Fruit fly (Drosophila melanogaster) whole organism, embryonic: Measurements from ENCODE around the gene CG42727.

Experiments used
- Antp ChIP-seq: fragments of 200-800 bp; sonication (Bioruptor generic); optimal IDR thresholded peaks from 3 replicates; lab custom pipeline; 2016; ENCODE audit warnings: missing biosample characterization, missing genetic modification characterization
- Awh ChIP-seq: fragments of 200-800 bp; sonication (Bioruptor generic); IDR thresholded peaks from 2 replicates; pipeline ENCODE4, ENCODE4 v1.3.6; 2022; ENCODE audit warnings: missing biosample characterization, missing genetic modification characterization
- CG10431 ChIP-seq: fragments of 200-800 bp; sonication (Bioruptor generic); optimal IDR thresholded peaks from 3 replicates; lab custom pipeline; 2018; ENCODE audit warnings: missing biosample characterization, mild to moderate bottlenecking, missing genetic modification characterization
- CG10565 ChIP-seq: fragments of 200-800 bp; sonication (Bioruptor generic); optimal IDR thresholded peaks from 3 replicates; lab custom pipeline; 2016; ENCODE audit warnings: missing biosample characterization, mild to moderate bottlenecking, missing genetic modification characterization
- CG11560 ChIP-seq: fragments of 200-800 bp; sonication (Bioruptor generic); IDR thresholded peaks from 3 replicates; pipeline ENCODE4 v1.3.6; 2022; ENCODE audit warnings: missing biosample characterization, missing genetic modification characterization
- CG12236 ChIP-seq: fragments of 200-800 bp; sonication (Bioruptor generic); optimal IDR thresholded peaks from 2 replicates; lab custom pipeline; 2016; ENCODE audit warnings: missing biosample characterization, missing genetic modification characterization
- CG17328 ChIP-seq: fragments of 200-800 bp; sonication (Bioruptor generic); IDR thresholded peaks from 2 replicates; pipeline ENCODE4 v1.3.6; 2022; ENCODE audit warnings: missing biosample characterization, missing genetic modification characterization
- CG2199 ChIP-seq: fragments of 200-800 bp; sonication (Bioruptor generic); IDR thresholded peaks from 3 replicates; pipeline ENCODE4 v1.3.6; 2022; ENCODE audit warnings: missing biosample characterization, missing genetic modification characterization
- CG2712 ChIP-seq: fragments of 200-800 bp; optimal IDR thresholded peaks from 3 replicates; lab custom pipeline; 2019; ENCODE audit warnings: missing biosample characterization, mild to moderate bottlenecking, missing genetic modification characterization, moderate library complexity
- CG2889 ChIP-seq: fragments of 200-800 bp; sonication (Bioruptor generic); IDR thresholded peaks from 3 replicates; pipeline ENCODE4 v1.3.6; 2022; ENCODE audit warnings: missing biosample characterization, missing genetic modification characterization
- CG31441 ChIP-seq: fragments of 200-800 bp; sonication (Bioruptor generic); IDR thresholded peaks from 2 replicates; pipeline ENCODE4 v1.3.6; 2022; ENCODE audit warnings: missing biosample characterization, missing genetic modification characterization
- CG32532 ChIP-seq: fragments of 200-800 bp; sonication (Bioruptor generic); IDR thresholded peaks from 2 replicates; pipeline ENCODE4 v1.3.6; 2022; ENCODE audit warnings: missing biosample characterization, missing genetic modification characterization
- CG34224 ChIP-seq: fragments of 200-800 bp; sonication (Bioruptor generic); IDR thresholded peaks from 3 replicates; pipeline ENCODE4 v1.3.6; 2022; ENCODE audit warnings: missing biosample characterization, missing genetic modification characterization; ENCODE audit not compliant: partially characterized antibody
- CG4328 ChIP-seq: fragments of 200-800 bp; sonication (Bioruptor generic); optimal IDR thresholded peaks from 3 replicates; lab custom pipeline; 2017; ENCODE audit warnings: missing biosample characterization, missing genetic modification reagents, missing genetic modification characterization
- CG7357 ChIP-seq: fragments of 200-800 bp; sonication (Bioruptor generic); IDR thresholded peaks from 3 replicates; pipeline ENCODE4 v1.3.6; 2022; ENCODE audit warnings: missing biosample characterization, missing genetic modification characterization
- CG7745 ChIP-seq: fragments of 200-800 bp; sonication (Bioruptor generic); optimal IDR thresholded peaks from 2 replicates; lab custom pipeline; 2018; ENCODE audit warnings: missing biosample characterization, mild to moderate bottlenecking, missing genetic modification characterization, moderate library complexity
- CG9215 ChIP-seq: fragments of 200-800 bp; sonication (Bioruptor generic); IDR thresholded peaks from 2 replicates; pipeline ENCODE4 v1.3.6; 2022; ENCODE audit warnings: missing biosample characterization, missing genetic modification characterization
- CG9437 ChIP-seq: fragments of 200-800 bp; sonication (Bioruptor generic); optimal IDR thresholded peaks from 2 replicates; lab custom pipeline; 2018; ENCODE audit warnings: missing biosample characterization, mild to moderate bottlenecking, missing genetic modification characterization
- Doc2 ChIP-seq: fragments of 200-800 bp; sonication (Bioruptor generic); IDR thresholded peaks from 2 replicates; pipeline ENCODE4 v1.3.6; 2022; ENCODE audit warnings: missing biosample characterization, missing genetic modification characterization
- Drgx ChIP-seq: fragments of 200-800 bp; sonication (Bioruptor generic); IDR thresholded peaks from 2 replicates; pipeline ENCODE4 v1.3.6; 2022; ENCODE audit warnings: missing biosample characterization, missing genetic modification characterization
- Ets97D ChIP-seq: fragments of 200-800 bp; sonication (Bioruptor generic); optimal IDR thresholded peaks from 3 replicates; lab custom pipeline; 2016; ENCODE audit warnings: missing biosample characterization, missing genetic modification characterization
- NC2α ChIP-seq: fragments of 200-800 bp; sonication (Bioruptor generic); optimal IDR thresholded peaks from 2 replicates; lab custom pipeline; 2016; ENCODE audit warnings: missing biosample characterization, missing genetic modification characterization
- NK7.1 ChIP-seq: fragments of 200-800 bp; sonication (Bioruptor generic); optimal IDR thresholded peaks from 3 replicates; lab custom pipeline; 2016; ENCODE audit warnings: missing biosample characterization, missing genetic modification characterization
- NfI ChIP-seq: fragments of 200-800 bp; sonication (Bioruptor generic); optimal IDR thresholded peaks from 3 replicates; lab custom pipeline; 2018; ENCODE audit warnings: missing biosample characterization, mild to moderate bottlenecking, missing genetic modification characterization, moderate library complexity
- Six4 ChIP-seq: fragments of 200-800 bp; sonication (Bioruptor generic); optimal IDR thresholded peaks from 2 replicates; lab custom pipeline; 2016; ENCODE audit warnings: missing biosample characterization, missing genetic modification characterization
- Sox102F ChIP-seq: fragments of 200-800 bp; sonication (Bioruptor generic); optimal IDR thresholded peaks from 2 replicates; lab custom pipeline; 2018; ENCODE audit warnings: missing biosample characterization, mild to moderate bottlenecking, missing genetic modification characterization, moderate library complexity
- Sry-δ ChIP-seq: fragments of 200-800 bp; sonication (Bioruptor generic); optimal IDR thresholded peaks from 2 replicates; lab custom pipeline; 2016; ENCODE audit warnings: missing biosample characterization, missing genetic modification characterization
- Taf1 ChIP-seq: fragments of 200-800 bp; sonication (Bioruptor generic); IDR thresholded peaks from 2 replicates; pipeline ENCODE4 v1.3.6; 2022; ENCODE audit warnings: missing biosample characterization, missing genetic modification characterization
- bbx ChIP-seq: fragments of 200-800 bp; sonication (Bioruptor generic); IDR thresholded peaks from 2 replicates; pipeline ENCODE4 v1.3.6; 2022; ENCODE audit warnings: missing biosample characterization, missing genetic modification characterization; ENCODE audit not compliant: partially characterized antibody
- bigmax ChIP-seq: fragments of 200-800 bp; sonication (Bioruptor generic); optimal IDR thresholded peaks from 2 replicates; lab custom pipeline; 2018; ENCODE audit warnings: missing biosample characterization, mild to moderate bottlenecking, missing genetic modification characterization
- cad ChIP-seq: fragments of >200 bp; optimal IDR thresholded peaks from 2 replicates; lab custom pipeline; 2017; ENCODE audit warnings: missing biosample characterization, missing genetic modification characterization
- chm ChIP-seq: fragments of 200-800 bp; sonication (Bioruptor generic); IDR thresholded peaks from 2 replicates; pipeline ENCODE4 v1.3.6; 2022; ENCODE audit warnings: missing biosample characterization, missing genetic modification characterization
- fd64A ChIP-seq: fragments of 200-800 bp; sonication (Bioruptor generic); optimal IDR thresholded peaks from 3 replicates; lab custom pipeline; 2018; ENCODE audit warnings: missing biosample characterization, mild to moderate bottlenecking, missing genetic modification characterization
- hb ChIP-seq: fragments of 200-800 bp; sonication (Bioruptor generic); IDR thresholded peaks from 3 replicates; pipeline ENCODE4 v1.3.6; 2022; ENCODE audit warnings: missing biosample characterization, missing genetic modification characterization; ENCODE audit not compliant: partially characterized antibody
- jigr1 ChIP-seq: fragments of 200-800 bp; sonication (Bioruptor generic); IDR thresholded peaks from 3 replicates; pipeline ENCODE4 v1.3.6; 2022; ENCODE audit warnings: missing biosample characterization, missing genetic modification characterization
- otp ChIP-seq: fragments of 200-800 bp; sonication (Bioruptor generic); IDR thresholded peaks from 3 replicates; pipeline ENCODE4, ENCODE4 v1.3.6; 2022; ENCODE audit warnings: missing biosample characterization, missing genetic modification characterization
- pb ChIP-seq: fragments of 200-800 bp; sonication (Bioruptor generic); optimal IDR thresholded peaks from 3 replicates; lab custom pipeline; 2016; ENCODE audit warnings: missing biosample characterization, missing genetic modification characterization
- peb ChIP-seq: fragments of 200-800 bp; sonication (Bioruptor generic); IDR thresholded peaks from 2 replicates; pipeline ENCODE4 v1.3.6; 2022; ENCODE audit warnings: missing biosample characterization, missing genetic modification characterization
- scrt ChIP-seq: fragments of 200-800 bp; sonication (Bioruptor generic); optimal IDR thresholded peaks from 2 replicates; lab custom pipeline; 2018; ENCODE audit warnings: missing biosample characterization, mild to moderate bottlenecking, missing genetic modification characterization, moderate library complexity
- sens-2 ChIP-seq: fragments of 200-800 bp; sonication (Bioruptor generic); IDR thresholded peaks from 2 replicates; pipeline ENCODE4 v1.3.6; 2022; ENCODE audit warnings: missing biosample characterization, missing genetic modification characterization
- shn ChIP-seq: fragments of 200-800 bp; sonication (Bioruptor generic); optimal IDR thresholded peaks from 3 replicates; lab custom pipeline; 2016; ENCODE audit warnings: missing biosample characterization, missing genetic modification characterization
- slbo ChIP-seq: fragments of 200-800 bp; sonication (Bioruptor generic); IDR thresholded peaks from 2 replicates; pipeline ENCODE4 v1.3.6; 2022; ENCODE audit warnings: missing biosample characterization, missing genetic modification characterization
- sna ChIP-seq: fragments of 200-800 bp; sonication (Bioruptor generic); IDR thresholded peaks from 2 replicates; pipeline ENCODE4 v1.3.6; 2022; ENCODE audit warnings: missing biosample characterization, missing genetic modification characterization; ENCODE audit not compliant: partially characterized antibody
- sug ChIP-seq: fragments of 200-800 bp; optimal IDR thresholded peaks from 2 replicates; lab custom pipeline; 2019; ENCODE audit warnings: missing biosample characterization, mild to moderate bottlenecking, missing genetic modification characterization, moderate library complexity
- toy ChIP-seq: fragments of 200-800 bp; sonication (Bioruptor generic); IDR thresholded peaks from 2 replicates; pipeline ENCODE4 v1.3.6; 2022; ENCODE audit warnings: missing biosample characterization, missing genetic modification characterization
- tup ChIP-seq: fragments of 200-800 bp; sonication (Bioruptor generic); optimal IDR thresholded peaks from 2 replicates; lab custom pipeline; 2016; ENCODE audit warnings: missing biosample characterization, mild to moderate bottlenecking, missing genetic modification characterization, moderate library complexity
- twi ChIP-seq: fragments of 200-800 bp; optimal IDR thresholded peaks from 2 replicates; lab custom pipeline; 2019; ENCODE audit warnings: missing biosample characterization, mild to moderate bottlenecking, missing genetic modification characterization, moderate library complexity
- unc-4 ChIP-seq: fragments of 200-800 bp; sonication (Bioruptor generic); IDR thresholded peaks from 2 replicates; pipeline ENCODE4 v1.3.6; 2022; ENCODE audit warnings: missing biosample characterization, missing genetic modification characterization; ENCODE audit not compliant: partially characterized antibody
- zen2 ChIP-seq: fragments of 200-800 bp; sonication (Bioruptor generic); IDR thresholded peaks from 3 replicates; pipeline ENCODE4 v1.3.6; 2022; ENCODE audit warnings: missing biosample characterization, missing genetic modification characterization; ENCODE audit not compliant: partially characterized antibody

The CG42727 gene

DNA sequence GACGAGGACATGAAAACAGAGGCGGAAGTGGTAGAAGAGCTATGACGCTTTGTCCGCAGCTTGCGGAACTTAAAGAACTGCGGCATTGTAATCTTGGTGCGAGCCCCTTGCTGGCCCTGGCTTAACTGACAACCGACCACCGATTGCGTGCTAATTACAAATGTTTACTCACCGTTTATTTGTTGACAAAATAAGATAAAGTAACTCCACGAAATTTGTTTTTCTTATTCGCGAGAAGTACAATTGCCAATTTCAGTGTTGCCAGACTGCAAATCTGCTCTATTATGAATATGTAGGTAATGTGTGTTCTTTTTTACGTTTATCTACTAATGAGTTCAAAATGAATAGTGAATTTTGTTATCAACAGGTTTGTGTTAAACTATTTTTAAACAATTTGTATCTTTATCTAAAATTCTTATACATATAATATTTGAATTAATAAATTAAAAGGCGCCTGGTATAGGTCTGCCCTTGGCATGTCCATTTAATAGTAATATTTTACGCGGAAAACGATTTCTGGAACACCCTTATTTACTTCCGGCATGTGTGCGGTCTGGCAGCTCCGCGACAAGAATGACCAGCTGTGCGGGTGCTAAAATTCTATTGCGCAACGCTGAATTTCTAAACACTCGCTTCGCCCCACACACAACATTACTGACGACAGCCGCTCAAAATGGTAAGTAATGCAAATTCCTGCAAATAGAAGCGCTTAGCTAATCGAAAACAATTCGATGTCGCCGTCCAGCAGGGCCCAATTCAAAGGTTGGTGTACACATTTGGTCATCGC lies 9.0 kb downstream of the CG42727 start, which contains the start of the genes Atg4b and Hibch (continued):
- TF ChIP-seq CG10565 (no peak), CG31441 (GFP tag; lab: Robert Waterston, UW) (peak; percentile 93), chm (GFP tag; lab: Robert Waterston, UW) (0 out of 2 replicates have a peak, but pooled peaks have one; percentile 42), tup (GFP tag; lab: Kevin White, UChicago) (peak; percentile 11), Taf1 (GFP tag; lab: Robert Waterston, UW) (peak; percentile 61; the same call in 1 of the 2 replicates), sna (GFP tag; lab: Robert Waterston, UW) (no peak), CG34224 (GFP tag; lab: Robert Waterston, UW) (no peak), unc-4 (no peak), bbx (GFP tag; lab: Robert Waterston, UW) (peak; percentile 39; the same call in 1 of the 2 replicates), CG32532 (GFP tag; lab: Robert Waterston, UW) (peak; percentile 86), CG12236 (GFP tag; lab: Kevin White, UChicago) (no peak), Antp (GFP tag; lab: Kevin White, UChicago) (no peak), CG2889 (GFP tag; lab: Robert Waterston, UW) (peak; percentile 60; the same call in 1 of the 3 replicates), Awh (GFP tag; lab: Robert Waterston, UW) (0 out of 2 replicates have a peak, but pooled peaks have one; percentile 47), CG2199 (GFP tag; lab: Robert Waterston, UW) (no peak), sug (tag; lab: Kevin White, UChicago) (peak; percentile 93), CG7745 (tag; lab: Kevin White, UChicago) (no peak), twi (tag; lab: Kevin White, UChicago) (peak; percentile 86), scrt (GFP tag; lab: Kevin White, UChicago) (peak; percentile 78), cad (no peak), CG11560 (peak; percentile 49; the same call in 2 of the 3 replicates), CG9215 (GFP tag; lab: Robert Waterston, UW) (peak; percentile 86), hb (no peak), pb (GFP tag; lab: Kevin White, UChicago) (no peak), otp (no peak), NC2α (GFP tag; lab: Kevin White, UChicago) (no peak), zen2 (GFP tag; lab: Robert Waterston, UW) (no peak), sens-2 (GFP tag; lab: Robert Waterston, UW) (0 out of 2 replicates have a peak, but pooled peaks have one; percentile 26), toy (peak; percentile 50; the same call in 1 of the 2 replicates), Ets97D (peak; percentile 8), jigr1 (GFP tag; lab: Robert Waterston, UW) (peak; percentile 45; the same call in 1 of the 3 replicates), CG10431 (GFP tag; lab: Kevin White, UChicago) (peak; percentile 46), peb (peak; percentile 29; the same call in 1 of the 2 replicates), NK7.1 (GFP tag; lab: Kevin White, UChicago) (no peak), bigmax (no peak), Sox102F (GFP tag; lab: Kevin White, UChicago) (no peak), NfI (GFP tag; lab: Kevin White, UChicago) (peak; percentile 85), CG9437 (GFP tag; lab: Kevin White, UChicago) (peak; percentile 72), shn (GFP tag; lab: Kevin White, UChicago) (no peak), Doc2 (GFP tag; lab: Robert Waterston, UW) (no peak), CG2712 (tag; lab: Kevin White, UChicago) (peak; percentile 92), fd64A (GFP tag; lab: Kevin White, UChicago) (no peak), slbo (GFP tag; lab: Robert Waterston, UW) (peak; percentile 91), CG7357 (peak; percentile 68), CG4328 (GFP tag; lab: Kevin White, UChicago) (peak; percentile 79), CG17328 (GFP tag; lab: Robert Waterston, UW) (no peak; the same call in 1 of the 2 replicates), Drgx (GFP tag; lab: Robert Waterston, UW) (peak; percentile 72), Six4 (peak; percentile 62), Sry-δ (peak; percentile 8)
